Worm (Caenorhabditis elegans) whole organism, L4/young adult: ENCODE data around the gene rga-3.
"Not testable (repeated sequence)": the region's sequence is repeated elsewhere in the genome, so short reads cannot be mapped to it uniquely, and the experiment has no call there.

Experiments used
- W03F9.2 ChIP-seq: fragments of 150-350 bp; optimal IDR thresholded peaks from 2 replicates; lab custom pipeline; 2014; ENCODE audit warnings: missing biosample characterization, missing genetic modification characterization
- dao-5 ChIP-seq: sonication (generic microtip); optimal IDR thresholded peaks from 2 replicates; lab custom pipeline; 2016; ENCODE audit warnings: missing genotype, missing genetic modification characterization, moderate library complexity, missing compliant biosample characterization
- him-1 ChIP-seq: sonication (generic microtip); optimal IDR thresholded peaks from 2 replicates; lab custom pipeline; 2016; ENCODE audit warnings: missing genotype, missing genetic modification reagents, missing genetic modification characterization, missing compliant biosample characterization

DNA sequence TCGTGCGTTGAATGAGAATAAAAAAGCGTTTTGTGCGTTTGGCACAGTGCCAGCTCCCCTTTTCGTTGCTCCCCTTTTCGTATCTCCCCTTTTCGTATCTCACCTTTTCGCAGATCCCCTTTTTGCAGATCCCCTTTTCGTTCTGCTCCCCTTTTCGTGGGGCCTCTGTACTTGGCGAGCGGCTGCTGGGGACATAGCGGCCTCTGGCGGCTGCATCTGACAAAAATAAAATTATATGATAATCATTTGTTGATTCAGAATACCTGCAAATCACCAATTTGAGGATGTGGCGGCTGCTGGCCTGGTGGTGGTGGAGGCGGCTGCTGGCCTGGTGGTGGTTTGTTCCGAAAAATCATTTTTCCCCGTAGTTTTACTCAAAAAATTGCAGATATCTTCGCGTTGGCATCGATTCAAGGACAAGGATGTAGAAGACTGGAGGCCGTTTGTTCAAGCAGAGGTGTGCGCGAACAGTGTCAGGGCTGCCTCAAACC lies 37.6 kb downstream of the rga-3 start, which contains the start of gene K09H11.11:
- not testable (repeated sequence) for TF ChIP-seq him-1 (tag; lab: Kevin White, UChicago); dao-5; W03F9.2
